Worm (Caenorhabditis elegans) whole organism, young adult: ENCODE measurements around the gene die-1.
"Not testable (repeated sequence)": the region's sequence is repeated elsewhere in the genome, so short reads cannot be mapped to it uniquely, and the experiment has no call there.

Experiments
- F23B12.7 ChIP-seq: sonication (generic microtip); optimal IDR thresholded peaks from 2 replicates; lab custom pipeline; 2017; ENCODE audit warnings: missing genetic modification characterization, mild to moderate bottlenecking, missing compliant biosample characterization, antibody characterized with exemption, moderate library complexity; ENCODE audit not compliant: insufficient read depth
- ZK185.1 ChIP-seq: sonication (generic microtip); optimal IDR thresholded peaks from 2 replicates; lab custom pipeline; 2016; ENCODE audit warnings: mild to moderate bottlenecking, missing genetic modification characterization, missing compliant biosample characterization; ENCODE audit not compliant: poor library complexity, severe bottlenecking
- bed-2 ChIP-seq: fragments of 200-800 bp; sonication (Bioruptor generic); IDR thresholded peaks from 2 replicates; pipeline ENCODE4 v1.3.6; 2022; ENCODE audit warnings: missing genetic modification reagents, missing genetic modification characterization, missing compliant biosample characterization
- dpff-1 ChIP-seq: sonication (generic microtip); optimal IDR thresholded peaks from 2 replicates; lab custom pipeline; 2017; ENCODE audit warnings: mild to moderate bottlenecking, missing genetic modification characterization, missing compliant biosample characterization
- egrh-3 ChIP-seq: fragments of 200-800 bp; sonication (Bioruptor generic); IDR thresholded peaks from 2 replicates; pipeline ENCODE4 v1.3.6; 2022; ENCODE audit warnings: missing genetic modification reagents, missing genetic modification characterization, missing compliant biosample characterization
- gei-17 ChIP-seq: fragments of 200-800 bp; sonication (Bioruptor generic); optimal IDR thresholded peaks from 2 replicates; lab custom pipeline; 2018; ENCODE audit warnings: mild to moderate bottlenecking, missing genetic modification characterization, missing compliant biosample characterization
- pbrm-1 ChIP-seq: fragments of 200-800 bp; sonication (Bioruptor generic); IDR thresholded peaks from 2 replicates; pipeline ENCODE4 v1.3.6; 2022; ENCODE audit warnings: missing genetic modification reagents, missing genetic modification characterization, missing compliant biosample characterization
- pha-4 ChIP-seq: fragments of 150-350 bp; sonication (generic microtip); optimal IDR thresholded peaks from 2 replicates; lab custom pipeline; 2014; ENCODE audit warnings: missing biosample characterization, missing genetic modification reagents, missing genetic modification characterization
- unc-130 ChIP-seq: sonication (generic microtip); optimal IDR thresholded peaks from 2 replicates; lab custom pipeline; 2016; ENCODE audit warnings: missing genetic modification reagents, missing genetic modification characterization, missing compliant biosample characterization

DNA sequence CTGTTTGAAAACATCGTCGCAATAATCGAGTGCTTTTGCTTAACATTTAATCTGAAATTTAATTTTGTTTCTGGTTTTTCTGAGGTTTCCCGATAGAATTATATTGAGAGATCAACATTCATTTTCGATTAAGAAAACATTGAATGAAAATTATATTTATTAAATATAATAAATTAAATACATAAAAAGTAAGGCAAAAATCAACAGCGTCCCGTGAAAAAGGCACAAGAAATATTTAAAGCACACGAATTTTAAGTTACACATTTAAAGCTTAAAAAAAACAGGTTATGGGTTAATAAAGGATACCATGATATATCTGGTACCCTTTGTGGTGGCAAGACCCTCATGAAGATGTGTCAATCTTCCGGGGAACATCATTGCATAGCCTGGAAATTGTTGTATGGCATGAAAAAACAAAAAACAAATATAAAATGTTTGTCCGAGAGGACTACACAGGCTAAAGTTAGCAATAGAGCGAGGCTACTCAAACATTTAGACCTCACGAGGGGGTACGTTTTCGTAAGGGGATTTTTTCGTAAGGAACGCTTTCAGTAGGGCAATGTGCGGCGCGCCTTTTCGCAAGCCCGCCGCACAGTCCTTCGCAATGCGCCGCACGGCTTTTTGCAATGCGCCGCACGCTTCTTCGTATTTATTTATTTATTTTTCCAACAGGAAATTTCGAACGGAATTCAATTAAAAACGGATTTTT, 34.4 kb downstream of the die-1 start, which contains the start of gene mtcu-2:
- TF ChIP-seq unc-130 (GFP tag; lab: Kevin White, UChicago), result peak; percentile 27
- not testable (repeated sequence) for TF ChIP-seq dpff-1 (tag; lab: Kevin White, UChicago); F23B12.7 (tag; lab: Kevin White, UChicago); gei-17 (GFP tag; lab: Kevin White, UChicago); pha-4 (tag; lab: Kevin White, UChicago)
- TF ChIP-seq bed-2 (GFP tag; lab: Robert Waterston, UW), result peak; percentile 99
- peak; percentile 99 for TF ChIP-seq pbrm-1 (GFP tag; lab: Robert Waterston, UW)
- peak; percentile 58 for TF ChIP-seq ZK185.1
- TF ChIP-seq egrh-3, result peak; percentile 90
